Fruit fly (Drosophila melanogaster) whole organism, prepupa: ENCODE results near the gene CG8353.

Source experiments
- Blimp-1 ChIP-seq: fragments of 200-800 bp; sonication (Bioruptor generic); optimal IDR thresholded peaks from 3 replicates; lab custom pipeline; 2017; ENCODE audit warnings: missing biosample characterization, missing genetic modification characterization, mild to moderate bottlenecking, moderate library complexity, missing genetic modification reagents
- CG11294 ChIP-seq: fragments of 200-800 bp; sonication (Bioruptor generic); IDR thresholded peaks from 2 replicates; pipeline ENCODE4 v1.3.6; 2022; ENCODE audit warnings: missing biosample characterization, missing genetic modification characterization
- CG11902 ChIP-seq: fragments of 200-800 bp; sonication (Bioruptor generic); optimal IDR thresholded peaks from 3 replicates; lab custom pipeline; 2016; ENCODE audit warnings: missing biosample characterization, missing genetic modification characterization
- CG1621 ChIP-seq: fragments of 200-800 bp; sonication (Bioruptor generic); optimal IDR thresholded peaks from 3 replicates; lab custom pipeline; 2018; ENCODE audit warnings: missing biosample characterization, mild to moderate bottlenecking, missing genetic modification characterization
- CG16779 ChIP-seq: fragments of 200-800 bp; sonication (Bioruptor generic); optimal IDR thresholded peaks from 3 replicates; lab custom pipeline; 2017; ENCODE audit warnings: missing biosample characterization, mild to moderate bottlenecking, missing genetic modification characterization
- CG6163 ChIP-seq: fragments of 200-800 bp; sonication (Bioruptor generic); IDR thresholded peaks from 3 replicates; pipeline ENCODE4 v1.3.6; 2022; ENCODE audit warnings: missing biosample characterization, missing genetic modification characterization
- CG6792 ChIP-seq: fragments of 200-800 bp; sonication (Bioruptor generic); optimal IDR thresholded peaks from 3 replicates; lab custom pipeline; 2016; ENCODE audit warnings: missing biosample characterization, missing genetic modification characterization
- CG6808 ChIP-seq: fragments of 200-800 bp; sonication (Bioruptor generic); optimal IDR thresholded peaks from 3 replicates; lab custom pipeline; 2017; ENCODE audit warnings: missing biosample characterization, missing genetic modification characterization, mild to moderate bottlenecking, moderate library complexity, missing genetic modification reagents
- CG7368 ChIP-seq: fragments of 200-800 bp; sonication (Bioruptor generic); optimal IDR thresholded peaks from 3 replicates; lab custom pipeline; 2016; ENCODE audit warnings: missing biosample characterization, missing genetic modification characterization
- CG8119 ChIP-seq: fragments of 200-800 bp; sonication (Bioruptor generic); IDR thresholded peaks from 3 replicates; pipeline ENCODE4 v1.3.6; 2022; ENCODE audit warnings: missing biosample characterization, missing genetic modification characterization
- Eip78C ChIP-seq: fragments of 200-800 bp; sonication (Bioruptor generic); peaks from one replicate; lab custom pipeline; 2016; ENCODE audit warnings: missing biosample characterization, missing genetic modification characterization
- Eip93F ChIP-seq: fragments of 200-800 bp; sonication (Bioruptor generic); optimal IDR thresholded peaks from 2 replicates; lab custom pipeline; 2016; ENCODE audit warnings: missing biosample characterization, mild to moderate bottlenecking, missing genetic modification characterization
- Ets21C ChIP-seq: fragments of 200-800 bp; sonication (Bioruptor generic); optimal IDR thresholded peaks from 3 replicates; lab custom pipeline; 2016; ENCODE audit warnings: missing biosample characterization, missing genetic modification characterization
- Ets96B ChIP-seq: fragments of 200-800 bp; optimal IDR thresholded peaks from 2 replicates; lab custom pipeline; 2019; ENCODE audit warnings: missing biosample characterization, mild to moderate bottlenecking, missing genetic modification characterization, moderate library complexity
- Gug ChIP-seq: fragments of 200-800 bp; sonication (Bioruptor generic); IDR thresholded peaks from 2 replicates; pipeline ENCODE4 v1.3.6; 2022; ENCODE audit warnings: missing biosample characterization, missing genetic modification characterization
- Hr38 ChIP-seq: sonication (Bioruptor generic); optimal IDR thresholded peaks from 2 replicates; lab custom pipeline; 2016; ENCODE audit warnings: missing biosample characterization, missing genetic modification characterization
- Hr39 ChIP-seq: fragments of 200-800 bp; sonication (Bioruptor generic); optimal IDR thresholded peaks from 2 replicates; lab custom pipeline; 2016; ENCODE audit warnings: missing biosample characterization, missing genetic modification characterization
- Hr4 ChIP-seq: fragments of 200-800 bp; sonication (Bioruptor generic); optimal IDR thresholded peaks from 3 replicates; lab custom pipeline; 2016; ENCODE audit warnings: missing biosample characterization, missing genetic modification characterization
- Lpt ChIP-seq: fragments of 200-800 bp; sonication (Bioruptor generic); optimal IDR thresholded peaks from 3 replicates; lab custom pipeline; 2016; ENCODE audit warnings: missing biosample characterization, missing genetic modification characterization
- Met ChIP-seq: fragments of 200-800 bp; sonication (Bioruptor generic); optimal IDR thresholded peaks from 3 replicates; lab custom pipeline; 2016; ENCODE audit warnings: missing biosample characterization, missing genetic modification characterization
- Sox15 ChIP-seq: fragments of 200-800 bp; sonication (Bioruptor generic); optimal IDR thresholded peaks from 3 replicates; lab custom pipeline; 2016; ENCODE audit warnings: missing biosample characterization, missing genetic modification characterization
- achi ChIP-seq: fragments of 200-800 bp; sonication (Bioruptor generic); optimal IDR thresholded peaks from 3 replicates; lab custom pipeline; 2016; ENCODE audit warnings: missing biosample characterization, missing genetic modification characterization
- cyc ChIP-seq: fragments of 200-800 bp; sonication (Bioruptor generic); optimal IDR thresholded peaks from 3 replicates; lab custom pipeline; 2016; ENCODE audit warnings: missing biosample characterization, missing genetic modification characterization
- dac ChIP-seq: fragments of 200-800 bp; sonication (Bioruptor generic); optimal IDR thresholded peaks from 2 replicates; lab custom pipeline; 2017; ENCODE audit warnings: missing biosample characterization, mild to moderate bottlenecking, missing genetic modification characterization
- eg ChIP-seq: fragments of 200-800 bp; sonication (Bioruptor generic); IDR thresholded peaks from 3 replicates; pipeline ENCODE4 v1.3.6; 2022; ENCODE audit warnings: missing biosample characterization, missing genetic modification characterization
- esn ChIP-seq: fragments of 200-800 bp; sonication (Bioruptor generic); optimal IDR thresholded peaks from 2 replicates; lab custom pipeline; 2016; ENCODE audit warnings: missing biosample characterization, mild to moderate bottlenecking, missing genetic modification characterization, moderate library complexity
- fkh ChIP-seq: fragments of 200-800 bp; sonication (Bioruptor generic); optimal IDR thresholded peaks from 3 replicates; lab custom pipeline; 2017; ENCODE audit warnings: missing biosample characterization, mild to moderate bottlenecking, missing genetic modification characterization, moderate library complexity
- lz ChIP-seq: fragments of 200-800 bp; sonication (Bioruptor generic); optimal IDR thresholded peaks from 3 replicates; lab custom pipeline; 2016; ENCODE audit warnings: missing biosample characterization, missing genetic modification characterization
- net ChIP-seq: fragments of 200-800 bp; sonication (Bioruptor generic); optimal IDR thresholded peaks from 3 replicates; lab custom pipeline; 2016; ENCODE audit warnings: missing biosample characterization, missing genetic modification characterization
- salr ChIP-seq, 2 experiments: fragments of 200-800 bp; sonication (Bioruptor generic); optimal IDR thresholded peaks; 3 replicates each; lab custom pipeline; 2016 to 2018; ENCODE audit warnings: missing biosample characterization in 2 of 2, missing genetic modification characterization in 2 of 2, mild to moderate bottlenecking in 1 of 2
- spab ChIP-seq: fragments of 200-800 bp; sonication (Bioruptor generic); optimal IDR thresholded peaks from 2 replicates; lab custom pipeline; 2017; ENCODE audit warnings: missing biosample characterization, mild to moderate bottlenecking, missing genetic modification characterization, missing genetic modification reagents
- ss ChIP-seq, 2 experiments: fragments of 200-800 bp; sonication (Bioruptor generic); optimal IDR thresholded peaks; 2 replicates in 1 of 2; 3 replicates in 1 of 2; lab custom pipeline; 2017 to 2018; ENCODE audit warnings: mild to moderate bottlenecking in 2 of 2, missing biosample characterization in 2 of 2, missing genetic modification characterization in 2 of 2, moderate library complexity in 1 of 2
- topi ChIP-seq: fragments of 200-800 bp; sonication (Bioruptor generic); optimal IDR thresholded peaks from 3 replicates; lab custom pipeline; 2016; ENCODE audit warnings: missing biosample characterization, missing genetic modification characterization

The CG8353 gene

DNA sequence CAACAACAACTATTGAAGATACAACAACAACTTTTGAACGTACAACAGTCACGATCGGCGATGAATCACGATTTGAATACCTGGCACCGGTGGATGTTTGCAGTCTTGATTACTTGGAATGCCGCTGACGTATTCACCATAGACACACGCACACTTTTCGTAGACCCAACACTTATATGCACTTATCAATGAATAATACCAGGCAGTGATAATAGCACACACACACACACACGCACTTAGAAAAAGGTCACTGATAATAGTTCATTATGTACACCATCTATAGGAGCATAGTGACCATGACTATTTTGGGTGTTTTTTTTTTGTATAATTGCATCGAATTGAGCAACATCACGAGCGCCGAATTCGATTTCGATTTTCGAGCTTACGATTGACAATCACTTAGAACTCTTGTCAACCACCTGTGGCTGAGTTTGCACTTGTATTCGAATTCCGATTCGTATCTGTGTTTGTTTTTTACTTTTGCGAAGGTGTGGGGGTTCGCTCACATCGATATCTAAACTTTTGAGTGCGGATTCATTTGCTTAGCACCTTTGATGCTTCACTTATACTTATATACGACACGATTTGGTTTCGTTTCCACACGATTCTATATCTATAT lies 25.3 kb downstream of the CG8353 start:
- TF ChIP-seq eg (GFP tag; lab: Robert Waterston, UW) (no peak), CG11294 (no peak), spab (GFP tag; lab: Kevin White, UChicago) (no peak), Ets21C (GFP tag; lab: Kevin White, UChicago) (no peak), Hr4 (no peak), fkh (GFP tag; lab: Kevin White, UChicago) (peak; percentile 80), Blimp-1 (no peak)

DNA sequence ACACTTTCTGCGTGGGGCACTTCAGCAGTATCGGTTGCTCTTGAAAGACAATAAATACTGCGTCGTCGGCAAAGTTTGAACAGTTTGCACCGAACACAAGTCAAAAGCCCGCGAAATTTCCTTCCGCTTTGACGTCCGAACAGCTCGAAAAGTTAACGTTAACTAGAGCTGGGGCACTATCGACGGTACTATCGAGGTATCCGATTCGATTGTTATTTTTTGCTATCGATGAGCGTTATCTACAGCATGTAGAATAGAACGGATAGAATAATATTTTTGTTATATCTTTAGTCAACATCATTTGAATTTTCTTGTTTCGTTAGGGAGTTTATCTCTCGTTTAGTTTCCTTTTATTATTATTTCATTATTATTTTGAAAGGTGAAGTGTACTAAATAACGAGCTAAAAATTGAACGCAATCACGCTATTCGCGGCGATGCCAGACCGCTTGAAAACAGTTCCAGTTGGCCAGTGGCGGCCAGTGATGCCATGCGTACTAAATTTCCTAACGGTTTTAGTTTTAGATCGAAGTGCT lies 25.9 kb downstream of the CG8353 start, which contains the start of gene Pvr:
Gene Pvr, minus strand, starts transcription at position 167 of the 534 bp plus-strand sequence.
- TF ChIP-seq CG7368 (GFP tag; lab: Kevin White, UChicago) (no peak), achi (GFP tag; lab: Kevin White, UChicago) (peak; percentile 14), topi (GFP tag; lab: Kevin White, UChicago) (peak; percentile 20), CG6808 (GFP tag; lab: Kevin White, UChicago) (peak; percentile 99), Hr39 (no peak), Ets21C (GFP tag; lab: Kevin White, UChicago) (no peak), CG11902 (no peak), Eip78C (GFP tag; lab: Kevin White, UChicago) (peak; percentile 67), Sox15 (no peak), net (GFP tag; lab: Kevin White, UChicago) (no peak), fkh (GFP tag; lab: Kevin White, UChicago) (no peak), salr (GFP tag; optimal IDR thresholded peaks at IDR 0.05; lab: Kevin White, UChicago) (no peak), eg (GFP tag; lab: Robert Waterston, UW) (no peak), CG16779 (tag; lab: Kevin White, UChicago) (no peak), Met (no peak), Hr4 (peak; percentile 8), Ets96B (tag; lab: Kevin White, UChicago) (no peak), cyc (GFP tag; lab: Kevin White, UChicago) (no peak), CG6792 (GFP tag; lab: Kevin White, UChicago) (no peak), CG8119 (GFP tag; lab: Robert Waterston, UW) (no peak), CG6163 (GFP tag; lab: Robert Waterston, UW) (no peak), lz (GFP tag; lab: Kevin White, UChicago) (no peak)
- TF ChIP-seq, all 60 proteins: peak for 5

dm6 chr2L:8241700-8242099 lies 27.9 kb downstream of the CG8353 start, which contains the start of gene Spn28F:
TSS of gene Spn28F (minus strand) at chr2L:8241800.
- no peak for TF ChIP-seq ss (GFP tag; optimal IDR thresholded peaks at IDR 0.05; lab: Kevin White, UChicago)
- TF ChIP-seq CG11294: no peak
- no peak for TF ChIP-seq esn (GFP tag; lab: Kevin White, UChicago)
- no peak for TF ChIP-seq CG6808 (GFP tag; lab: Kevin White, UChicago)
- no peak for TF ChIP-seq Lpt (GFP tag; lab: Kevin White, UChicago)
- no peak for TF ChIP-seq Hr38 (GFP tag; lab: Kevin White, UChicago)
- TF ChIP-seq topi (GFP tag; lab: Kevin White, UChicago): no peak
- no peak for TF ChIP-seq CG1621 (tag; lab: Kevin White, UChicago)
- TF ChIP-seq Met: no peak
- TF ChIP-seq, all 60 proteins: peak for 0

DNA sequence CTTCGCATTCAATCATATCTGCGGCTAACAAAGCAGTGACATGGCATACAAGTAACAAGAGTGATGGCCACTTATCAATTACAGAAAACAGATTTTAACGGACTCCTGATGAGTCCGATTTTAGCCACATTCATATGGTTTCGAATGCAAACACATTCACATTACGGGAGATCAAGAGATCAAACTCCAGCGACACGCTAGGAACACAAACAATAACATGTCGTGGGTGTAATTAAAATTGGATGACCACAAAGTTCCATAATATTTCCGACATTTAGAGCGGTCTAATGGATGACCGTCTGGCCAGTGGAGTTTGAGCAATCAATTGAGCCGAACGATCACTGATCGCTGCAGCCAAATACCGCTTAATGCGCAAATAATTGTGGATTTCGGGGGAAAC lies 28.3 kb downstream of the CG8353 start, which contains the start of gene CG14277:
Gene CG14277, plus strand, starts transcription at position 301 of the 400 bp plus-strand sequence.
- TF ChIP-seq Gug (GFP tag; lab: Robert Waterston, UW) (no peak), Ets96B (tag; lab: Kevin White, UChicago) (no peak), Eip78C (GFP tag; lab: Kevin White, UChicago) (no peak), CG6163 (GFP tag; lab: Robert Waterston, UW) (no peak), dac (GFP tag; lab: Kevin White, UChicago) (no peak), spab (GFP tag; lab: Kevin White, UChicago) (no peak), Eip93F (GFP tag; lab: Kevin White, UChicago) (no peak)
